Fruit fly (Drosophila melanogaster) whole organism, embryonic: Measurements from ENCODE around the gene CG3032.

Source experiments
- Ada2b ChIP-seq: fragments of 200-800 bp; sonication (Bioruptor generic); IDR thresholded peaks from 2 replicates; pipeline ENCODE4 v1.3.6; 2022; ENCODE audit warnings: missing biosample characterization, missing genetic modification characterization
- Antp ChIP-seq: fragments of 200-800 bp; sonication (Bioruptor generic); optimal IDR thresholded peaks from 3 replicates; lab custom pipeline; 2016; ENCODE audit warnings: missing biosample characterization, missing genetic modification characterization
- Awh ChIP-seq: fragments of 200-800 bp; sonication (Bioruptor generic); IDR thresholded peaks from 2 replicates; pipeline ENCODE4, ENCODE4 v1.3.6; 2022; ENCODE audit warnings: missing biosample characterization, missing genetic modification characterization
- CG11504 ChIP-seq: fragments of 200-800 bp; sonication (Bioruptor generic); optimal IDR thresholded peaks from 3 replicates; lab custom pipeline; 2019; ENCODE audit warnings: missing biosample characterization, mild to moderate bottlenecking, missing genetic modification characterization, moderate library complexity
- CG13287 ChIP-seq: fragments of 200-800 bp; sonication (Bioruptor generic); IDR thresholded peaks from 2 replicates; pipeline ENCODE4 v1.3.6; 2022; ENCODE audit warnings: missing biosample characterization, missing genetic modification characterization; ENCODE audit not compliant: partially characterized antibody
- CG13296 ChIP-seq: fragments of 200-800 bp; sonication (Bioruptor generic); optimal IDR thresholded peaks from 3 replicates; lab custom pipeline; 2018; ENCODE audit warnings: missing biosample characterization, mild to moderate bottlenecking, missing genetic modification characterization
- CG13894 ChIP-seq: fragments of 200-800 bp; sonication (Bioruptor generic); optimal IDR thresholded peaks from 3 replicates; lab custom pipeline; 2018; ENCODE audit warnings: missing biosample characterization, mild to moderate bottlenecking, missing genetic modification characterization, moderate library complexity
- CG15601 ChIP-seq: fragments of 200-800 bp; sonication (Bioruptor generic); optimal IDR thresholded peaks from 3 replicates; lab custom pipeline; 2019; ENCODE audit warnings: missing biosample characterization, mild to moderate bottlenecking, missing genetic modification characterization, moderate library complexity
- CG17328 ChIP-seq: fragments of 200-800 bp; sonication (Bioruptor generic); IDR thresholded peaks from 2 replicates; pipeline ENCODE4 v1.3.6; 2022; ENCODE audit warnings: missing biosample characterization, missing genetic modification characterization
- CG17361 ChIP-seq: fragments of 200-800 bp; sonication (Bioruptor generic); IDR thresholded peaks from 3 replicates; pipeline ENCODE4 v1.3.6; 2022; ENCODE audit warnings: missing biosample characterization, missing genetic modification characterization
- CG17385 ChIP-seq: fragments of 200-800 bp; sonication (Bioruptor generic); optimal IDR thresholded peaks from 3 replicates; lab custom pipeline; 2018; ENCODE audit warnings: missing biosample characterization, mild to moderate bottlenecking, missing genetic modification characterization
- CG2116 ChIP-seq: fragments of 200-800 bp; sonication (Bioruptor generic); optimal IDR thresholded peaks from 3 replicates; lab custom pipeline; 2018; ENCODE audit warnings: missing biosample characterization, mild to moderate bottlenecking, missing genetic modification characterization
- CG31388 ChIP-seq: fragments of 200-800 bp; sonication (Bioruptor generic); optimal IDR thresholded peaks from 2 replicates; lab custom pipeline; 2016; ENCODE audit warnings: missing biosample characterization, missing genetic modification characterization
- CG3281 ChIP-seq: fragments of 200-800 bp; sonication (Bioruptor generic); optimal IDR thresholded peaks from 3 replicates; lab custom pipeline; 2017; ENCODE audit warnings: missing biosample characterization, mild to moderate bottlenecking, missing genetic modification characterization
- CG4424 ChIP-seq: fragments of 200-800 bp; sonication (Bioruptor generic); optimal IDR thresholded peaks from 3 replicates; lab custom pipeline; 2016; ENCODE audit warnings: missing biosample characterization, missing genetic modification characterization
- CG8290 ChIP-seq, 3 experiments: fragments of 200-800 bp; sonication (Bioruptor generic); optimal IDR thresholded peaks; 2 replicates each; lab custom pipeline; 2016 to 2019; ENCODE audit warnings: missing biosample characterization in 3 of 3, missing genetic modification characterization in 3 of 3, mild to moderate bottlenecking in 2 of 3, moderate library complexity in 1 of 3
- CG8765 ChIP-seq: fragments of 200-800 bp; sonication (Bioruptor generic); IDR thresholded peaks from 2 replicates; pipeline ENCODE4 v1.3.6; 2022; ENCODE audit warnings: missing biosample characterization, missing genetic modification characterization
- CG9932 ChIP-seq: fragments of 200-800 bp; sonication (Bioruptor generic); IDR thresholded peaks from 2 replicates; pipeline ENCODE4 v1.3.6; 2022; ENCODE audit warnings: missing biosample characterization, missing genetic modification characterization
- Chrac-16 ChIP-seq: fragments of 200-800 bp; sonication (Bioruptor generic); optimal IDR thresholded peaks from 3 replicates; lab custom pipeline; 2016; ENCODE audit warnings: missing biosample characterization, missing genetic modification characterization
- Dip3 ChIP-seq: fragments of 200-800 bp; sonication (Bioruptor generic); optimal IDR thresholded peaks from 3 replicates; lab custom pipeline; 2016; ENCODE audit warnings: missing biosample characterization, missing genetic modification characterization
- Dp ChIP-seq: fragments of 200-800 bp; sonication (Bioruptor generic); optimal IDR thresholded peaks from 2 replicates; lab custom pipeline; 2018; ENCODE audit warnings: missing biosample characterization, mild to moderate bottlenecking, missing genetic modification characterization, moderate library complexity
- Dref ChIP-seq: fragments of 200-800 bp; sonication (Bioruptor generic); IDR thresholded peaks from 2 replicates; pipeline ENCODE4 v1.3.6; 2022; ENCODE audit warnings: missing biosample characterization, missing genetic modification characterization
- Drgx ChIP-seq: fragments of 200-800 bp; sonication (Bioruptor generic); IDR thresholded peaks from 2 replicates; pipeline ENCODE4 v1.3.6; 2022; ENCODE audit warnings: missing biosample characterization, missing genetic modification characterization
- Gsc ChIP-seq: fragments of 200-800 bp; sonication (Bioruptor generic); IDR thresholded peaks from 2 replicates; pipeline ENCODE4 v1.3.6; 2022; ENCODE audit warnings: missing biosample characterization, missing genetic modification characterization
- HLH54F ChIP-seq: fragments of 200-800 bp; sonication (Bioruptor generic); optimal IDR thresholded peaks from 3 replicates; lab custom pipeline; 2016; ENCODE audit warnings: missing biosample characterization, missing genetic modification characterization
- Hr51 ChIP-seq, 2 experiments: fragments of 200-800 bp; sonication (Bioruptor generic); optimal IDR thresholded peaks; 2 replicates in 1 of 2; 3 replicates in 1 of 2; lab custom pipeline; 2016 to 2018; ENCODE audit warnings: missing biosample characterization in 2 of 2, missing genetic modification characterization in 2 of 2, mild to moderate bottlenecking in 1 of 2, moderate library complexity in 1 of 2
- Meics ChIP-seq: fragments of 200-800 bp; sonication (Bioruptor generic); optimal IDR thresholded peaks from 2 replicates; lab custom pipeline; 2017; ENCODE audit warnings: missing biosample characterization, mild to moderate bottlenecking, missing genetic modification characterization
- NK7.1 ChIP-seq: fragments of 200-800 bp; sonication (Bioruptor generic); optimal IDR thresholded peaks from 3 replicates; lab custom pipeline; 2016; ENCODE audit warnings: missing biosample characterization, missing genetic modification characterization
- Rx ChIP-seq: fragments of 200-800 bp; sonication (Bioruptor generic); IDR thresholded peaks from 2 replicates; pipeline ENCODE4 v1.3.6; 2022; ENCODE audit warnings: missing biosample characterization, missing genetic modification characterization
- Sry-δ ChIP-seq: fragments of 200-800 bp; sonication (Bioruptor generic); optimal IDR thresholded peaks from 2 replicates; lab custom pipeline; 2016; ENCODE audit warnings: missing biosample characterization, missing genetic modification characterization
- danr ChIP-seq: fragments of 200-800 bp; sonication (Bioruptor generic); IDR thresholded peaks from 2 replicates; pipeline ENCODE4 v1.3.6; 2022; ENCODE audit warnings: missing biosample characterization, missing genetic modification characterization
- dati ChIP-seq: fragments of 200-800 bp; sonication (Bioruptor generic); IDR thresholded peaks from 2 replicates; pipeline ENCODE4 v1.3.6; 2022; ENCODE audit warnings: missing biosample characterization, missing genetic modification characterization
- dimm ChIP-seq: fragments of 200-800 bp; sonication (Bioruptor generic); IDR thresholded peaks from 2 replicates; pipeline ENCODE4 v1.3.6; 2022; ENCODE audit warnings: missing biosample characterization, missing genetic modification characterization
- ewg ChIP-seq: fragments of 200-800 bp; sonication (Bioruptor generic); optimal IDR thresholded peaks from 3 replicates; lab custom pipeline; 2017; ENCODE audit warnings: mild to moderate bottlenecking, missing biosample characterization, missing genetic modification reagents, missing genetic modification characterization
- exex ChIP-seq: fragments of 200-800 bp; sonication (Bioruptor generic); optimal IDR thresholded peaks from 4 replicates; lab custom pipeline; 2018; ENCODE audit warnings: missing biosample characterization, mild to moderate bottlenecking, missing genetic modification characterization, moderate library complexity
- fd102C ChIP-seq: fragments of 200-800 bp; sonication (Bioruptor generic); optimal IDR thresholded peaks from 2 replicates; lab custom pipeline; 2018; ENCODE audit warnings: missing biosample characterization, mild to moderate bottlenecking, missing genetic modification characterization, moderate library complexity
- gcm ChIP-seq: fragments of 200-800 bp; sonication (Bioruptor generic); optimal IDR thresholded peaks from 2 replicates; lab custom pipeline; 2019; ENCODE audit warnings: missing biosample characterization, mild to moderate bottlenecking, missing genetic modification characterization, moderate library complexity
- gcm2 ChIP-seq: fragments of 200-800 bp; sonication (Bioruptor generic); optimal IDR thresholded peaks from 2 replicates; lab custom pipeline; 2016; ENCODE audit warnings: missing biosample characterization, missing genetic modification characterization
- gsb-n ChIP-seq: fragments of 200-800 bp; sonication (Bioruptor generic); optimal IDR thresholded peaks from 3 replicates; lab custom pipeline; 2018; ENCODE audit warnings: missing biosample characterization, mild to moderate bottlenecking, missing genetic modification characterization
- hb ChIP-seq: fragments of 200-800 bp; sonication (Bioruptor generic); IDR thresholded peaks from 3 replicates; pipeline ENCODE4 v1.3.6; 2022; ENCODE audit warnings: missing biosample characterization, missing genetic modification characterization; ENCODE audit not compliant: partially characterized antibody
- hbn ChIP-seq: fragments of 200-800 bp; sonication (Bioruptor generic); IDR thresholded peaks from 2 replicates; pipeline ENCODE4 v1.3.6; 2022; ENCODE audit warnings: missing biosample characterization, missing genetic modification characterization; ENCODE audit not compliant: partially characterized antibody
- ind ChIP-seq: fragments of 200-800 bp; sonication (Bioruptor generic); optimal IDR thresholded peaks from 3 replicates; lab custom pipeline; 2016; ENCODE audit warnings: missing biosample characterization, missing genetic modification characterization
- pfk ChIP-seq: fragments of 200-800 bp; sonication (Bioruptor generic); optimal IDR thresholded peaks from 2 replicates; lab custom pipeline; 2018; ENCODE audit warnings: missing biosample characterization, mild to moderate bottlenecking, missing genetic modification characterization, moderate library complexity
- pzg ChIP-seq: fragments of 200-800 bp; sonication (Bioruptor generic); optimal IDR thresholded peaks from 3 replicates; lab custom pipeline; 2018; ENCODE audit warnings: missing biosample characterization, mild to moderate bottlenecking, missing genetic modification characterization, moderate library complexity
- sens ChIP-seq: fragments of 200-800 bp; sonication (Bioruptor generic); peaks from one replicate; lab custom pipeline; 2016; ENCODE audit warnings: missing biosample characterization, missing genetic modification characterization
- slp2 ChIP-seq: fragments of 200-800 bp; sonication (Bioruptor generic); optimal IDR thresholded peaks from 2 replicates; lab custom pipeline; 2016; ENCODE audit warnings: missing biosample characterization, missing genetic modification characterization
- sqz ChIP-seq: fragments of 200-800 bp; sonication (Bioruptor generic); optimal IDR thresholded peaks from 3 replicates; lab custom pipeline; 2018; ENCODE audit warnings: missing biosample characterization, mild to moderate bottlenecking, missing genetic modification characterization
- tna ChIP-seq: fragments of 200-800 bp; sonication (Bioruptor generic); IDR thresholded peaks from 2 replicates; pipeline ENCODE4 v1.3.6; 2022; ENCODE audit warnings: missing biosample characterization, missing genetic modification characterization; ENCODE audit not compliant: partially characterized antibody
- toy ChIP-seq: fragments of 200-800 bp; sonication (Bioruptor generic); IDR thresholded peaks from 2 replicates; pipeline ENCODE4 v1.3.6; 2022; ENCODE audit warnings: missing biosample characterization, missing genetic modification characterization
- trh ChIP-seq: fragments of 200-800 bp; sonication (Bioruptor generic); optimal IDR thresholded peaks from 2 replicates; lab custom pipeline; 2016; ENCODE audit warnings: missing biosample characterization, missing genetic modification characterization
- wdn ChIP-seq: fragments of 200-800 bp; sonication (Bioruptor generic); IDR thresholded peaks from 2 replicates; pipeline ENCODE4 v1.3.6; 2022; ENCODE audit warnings: missing biosample characterization, missing genetic modification characterization
- zfh1 ChIP-seq: fragments of 200-800 bp; sonication (Bioruptor generic); IDR thresholded peaks from 3 replicates; pipeline ENCODE4 v1.3.6; 2022; ENCODE audit warnings: missing biosample characterization, missing genetic modification characterization

The CG3032 gene

DNA sequence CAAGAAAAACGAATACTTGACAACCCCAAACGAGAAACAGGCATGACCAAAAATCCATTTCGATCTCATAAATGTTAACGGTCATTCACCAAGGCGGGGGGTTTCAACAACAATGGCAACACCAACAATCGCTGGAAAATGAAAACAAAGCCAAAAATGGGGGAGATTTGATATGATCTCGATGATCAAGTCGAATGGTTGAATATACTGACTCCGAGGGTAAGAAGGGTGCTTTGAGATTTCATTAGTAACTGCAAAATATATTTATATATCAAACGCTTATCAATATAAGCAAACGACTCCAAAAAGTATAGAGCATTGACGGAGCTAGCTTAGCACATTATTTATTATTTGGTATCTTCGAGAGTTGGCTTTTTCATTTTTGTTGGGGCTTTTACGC, 23.6 kb downstream of the CG3032 start (continued):
- TF ChIP-seq NK7.1 (GFP tag; lab: Kevin White, UChicago) (no peak), Awh (no peak), fd102C (GFP tag; lab: Kevin White, UChicago) (no peak), hbn (no peak), CG13894 (tag; lab: Kevin White, UChicago) (peak; percentile 5), hb (no peak), Hr51 (GFP tag; optimal IDR thresholded peaks at IDR 0.05; lab: Kevin White, UChicago) (no peak), CG3281 (GFP tag; lab: Kevin White, UChicago) (no peak), exex (tag; lab: Kevin White, UChicago) (no peak), CG13296 (GFP tag; lab: Kevin White, UChicago) (no peak), Dip3 (GFP tag; lab: Kevin White, UChicago) (no peak), sens (peak; percentile 12), ewg (no peak), Dp (no peak), Gsc (GFP tag; lab: Robert Waterston, UW) (no peak), dati (no peak), ind (GFP tag; lab: Kevin White, UChicago) (peak; percentile 10), CG11504 (tag; lab: Kevin White, UChicago) (peak; percentile 13), CG17361 (0 out of 3 replicates have a peak, but pooled peaks have one; percentile 19), CG4424 (GFP tag; lab: Kevin White, UChicago) (no peak), sqz (GFP tag; lab: Kevin White, UChicago) (no peak), dimm (GFP tag; lab: Robert Waterston, UW) (no peak), wdn (GFP tag; lab: Robert Waterston, UW) (no peak), CG8765 (GFP tag; lab: Robert Waterston, UW) (no peak), HLH54F (GFP tag; lab: Kevin White, UChicago) (no peak), pzg (GFP tag; lab: Kevin White, UChicago) (no peak), toy (GFP tag; lab: Robert Waterston, UW) (no peak), gcm2 (no peak), CG8290 (GFP tag; optimal IDR thresholded peaks at IDR 0.05; lab: Kevin White, UChicago) (no peak), CG8290 (tag; optimal IDR thresholded peaks at IDR 0.05; lab: Kevin White, UChicago) (no peak), trh (GFP tag; lab: Kevin White, UChicago) (no peak), tna (GFP tag; lab: Robert Waterston, UW) (no peak), Antp (GFP tag; lab: Kevin White, UChicago) (no peak), Chrac-16 (GFP tag; lab: Kevin White, UChicago) (no peak), CG2116 (GFP tag; lab: Kevin White, UChicago) (no peak), Dref (GFP tag; lab: Robert Waterston, UW) (no peak), CG17385 (GFP tag; lab: Kevin White, UChicago) (peak; percentile 8), pfk (no peak), gsb-n (tag; lab: Kevin White, UChicago) (peak; percentile 50), danr (no peak), Sry-δ (GFP tag; lab: Kevin White, UChicago) (no peak), zfh1 (GFP tag; lab: Robert Waterston, UW) (no peak), slp2 (GFP tag; lab: Kevin White, UChicago) (no peak), Ada2b (GFP tag; lab: Robert Waterston, UW) (no peak), Meics (GFP tag; lab: Kevin White, UChicago) (no peak), CG13287 (GFP tag; lab: Robert Waterston, UW) (no peak), Drgx (no peak), gcm (GFP tag; lab: Kevin White, UChicago) (no peak), Rx (GFP tag; lab: Robert Waterston, UW) (no peak), CG17328 (no peak), CG31388 (GFP tag; lab: Kevin White, UChicago) (no peak), CG15601 (peak; percentile 12), CG9932 (GFP tag; lab: Robert Waterston, UW) (0 out of 2 replicates have a peak, but pooled peaks have one; percentile 20)
